Worm (Caenorhabditis elegans): ENCODE data around the gene exp-1.

exp-1 gene

ce11 chrII:6122641-6123424 is 38.1 kb downstream of the exp-1 start:
- TF ChIP-seq unc-62 (GFP tag; optimal IDR thresholded peaks at IDR 0.05), result no peak

- TF ChIP-seq unc-62 (GFP tag; optimal IDR thresholded peaks at IDR 0.05), result no peak
Observed at ce11 chrII:6120548-6120947, 40.3 kb downstream of the exp-1 start.

DNA sequence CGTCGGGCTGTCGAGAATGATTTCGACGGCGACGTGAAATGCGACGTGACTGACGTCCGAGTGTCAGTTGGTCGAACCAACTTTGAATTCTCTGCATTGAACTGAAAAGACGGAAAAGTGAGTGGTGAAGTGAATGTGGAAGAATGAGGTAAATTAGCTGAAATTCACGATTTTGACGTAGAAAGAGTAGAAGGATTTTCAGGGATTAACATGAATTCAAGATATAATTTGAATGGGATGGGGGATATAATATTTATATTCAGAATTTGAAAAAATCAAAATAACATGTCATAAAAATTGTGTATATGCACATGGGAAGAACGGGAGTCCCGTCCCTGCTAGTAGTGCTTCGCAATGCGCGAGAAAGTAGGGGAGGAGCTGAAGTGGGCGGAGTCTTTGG is 42.7 kb downstream of the exp-1 start, which contains the start of gene C29H12.6:
Gene C29H12.6 (minus strand): TSS at position 101 of the 400 bp plus-strand sequence.
- TF ChIP-seq unc-62 (GFP tag; optimal IDR thresholded peaks at IDR 0.05), result no peak

DNA sequence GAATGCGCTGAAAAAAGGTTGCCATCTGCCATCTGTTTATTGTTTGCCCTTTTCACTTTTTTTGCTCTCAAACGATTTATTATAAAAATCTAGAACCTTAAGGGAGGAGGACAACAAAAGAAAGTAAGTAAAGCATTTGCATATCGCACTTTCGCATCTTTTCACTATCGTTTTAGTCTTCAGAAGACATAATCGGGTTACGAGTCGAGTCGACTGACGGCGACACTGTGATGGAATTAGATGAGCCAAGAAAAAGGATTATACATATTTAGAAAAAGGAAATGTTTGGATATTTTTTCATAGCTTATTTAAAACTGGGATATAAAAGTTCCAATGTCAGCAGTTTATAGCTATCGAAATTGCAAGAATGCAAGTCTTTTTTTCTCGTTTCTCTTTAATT is 44.2 kb downstream of the exp-1 start:
- no peak for TF ChIP-seq unc-62 (GFP tag; optimal IDR thresholded peaks at IDR 0.05)

- TF ChIP-seq unc-62 (GFP tag; optimal IDR thresholded peaks at IDR 0.05), result no peak
Observed at ce11 chrII:6115283-6115682, 45.6 kb downstream of the exp-1 start.

DNA sequence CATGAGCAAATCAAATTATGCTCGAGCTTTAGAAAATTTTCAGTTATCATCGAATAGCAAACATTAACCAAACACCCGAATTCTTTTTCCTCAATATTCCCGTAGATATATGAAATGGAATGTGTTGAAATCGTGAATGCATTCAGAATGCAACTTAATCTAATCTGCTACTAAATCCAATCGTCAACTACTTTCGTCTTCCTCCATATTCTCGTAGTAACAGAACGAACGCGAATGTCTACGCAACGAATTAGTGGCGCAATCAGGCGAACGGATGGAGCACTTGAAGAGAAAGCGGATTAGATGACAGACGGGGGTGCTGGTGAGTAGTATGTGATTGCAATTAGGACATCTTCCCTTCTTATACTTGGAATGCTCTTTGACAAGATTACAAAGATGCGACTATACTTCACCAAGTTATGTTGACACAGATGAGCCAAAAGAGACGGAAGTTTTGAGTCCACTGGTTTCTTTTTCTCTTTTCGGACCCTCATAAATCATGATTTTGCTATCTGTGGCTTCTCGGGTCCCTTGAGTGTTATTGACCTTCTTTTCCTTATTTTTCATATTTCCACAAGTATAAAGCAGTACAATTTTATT is 47.0 kb downstream of the exp-1 start:
- TF ChIP-seq unc-62 (GFP tag; optimal IDR thresholded peaks at IDR 0.05), result no peak

DNA sequence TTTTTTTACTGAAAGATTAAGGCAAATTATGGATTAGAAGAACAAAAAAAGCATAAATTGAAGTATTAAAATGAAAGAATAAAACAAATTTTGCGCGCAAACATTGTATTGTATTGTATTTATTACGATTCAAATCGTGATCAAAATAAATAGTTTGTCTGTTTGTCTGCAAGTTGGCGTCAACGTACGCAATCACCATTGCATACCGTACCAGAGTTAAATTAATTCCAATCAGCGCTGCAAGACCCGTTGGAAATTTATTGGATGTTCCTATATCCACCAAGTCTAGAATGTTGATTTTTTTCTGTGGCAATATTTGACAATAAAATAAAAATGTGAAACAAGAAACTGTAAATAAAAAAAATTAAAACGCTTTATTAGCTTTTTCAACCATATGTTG is 47.7 kb downstream of the exp-1 start, which contains the start of gene heri-1:
Gene heri-1 (minus strand): TSS at position 8 of the 400 bp plus-strand sequence.
- TF ChIP-seq unc-62 (GFP tag; optimal IDR thresholded peaks at IDR 0.05), result no peak

- TF ChIP-seq unc-62 (GFP tag; optimal IDR thresholded peaks at IDR 0.05), result no peak
Observed at ce11 chrII:6109989-6110388, 50.9 kb downstream of the exp-1 start.

- TF ChIP-seq unc-62 (GFP tag; optimal IDR thresholded peaks at IDR 0.05), result no peak
Observed at ce11 chrII:6107773-6108172, 53.1 kb downstream of the exp-1 start.

All from whole organism, dauer.